Fruit fly (Drosophila melanogaster) whole organism, embryonic: ENCODE measurements around the gene CG5103.

Experiments
- Ada2b ChIP-seq: fragments of 200-800 bp; sonication (Bioruptor generic); IDR thresholded peaks from 2 replicates; pipeline ENCODE4 v1.3.6; 2022; ENCODE audit warnings: missing biosample characterization, missing genetic modification characterization
- Bdp1 ChIP-seq: fragments of 200-800 bp; sonication (Bioruptor generic); optimal IDR thresholded peaks from 3 replicates; lab custom pipeline; 2016; ENCODE audit warnings: missing biosample characterization, missing genetic modification characterization
- Blimp-1 ChIP-seq: fragments of 200-800 bp; sonication (Bioruptor generic); optimal IDR thresholded peaks from 3 replicates; lab custom pipeline; 2018; ENCODE audit warnings: missing biosample characterization, missing genetic modification characterization, mild to moderate bottlenecking, moderate library complexity, missing genetic modification reagents
- CG10431 ChIP-seq: fragments of 200-800 bp; sonication (Bioruptor generic); optimal IDR thresholded peaks from 3 replicates; lab custom pipeline; 2018; ENCODE audit warnings: missing biosample characterization, mild to moderate bottlenecking, missing genetic modification characterization
- CG11695 ChIP-seq: fragments of 200-800 bp; sonication (Bioruptor generic); IDR thresholded peaks from 3 replicates; pipeline ENCODE4 v1.3.6; 2022; ENCODE audit warnings: missing biosample characterization, missing genetic modification characterization
- CG13424 ChIP-seq: fragments of 200-800 bp; sonication (Bioruptor generic); optimal IDR thresholded peaks from 2 replicates; lab custom pipeline; 2019; ENCODE audit warnings: missing biosample characterization, mild to moderate bottlenecking, missing genetic modification characterization, moderate library complexity
- CG15479 ChIP-seq: fragments of 200-800 bp; sonication (Bioruptor generic); optimal IDR thresholded peaks from 3 replicates; lab custom pipeline; 2019; ENCODE audit warnings: missing biosample characterization, mild to moderate bottlenecking, missing genetic modification characterization, moderate library complexity
- CG15696 ChIP-seq: fragments of 200-800 bp; sonication (Bioruptor generic); optimal IDR thresholded peaks from 2 replicates; lab custom pipeline; 2019; ENCODE audit warnings: missing biosample characterization, mild to moderate bottlenecking, missing genetic modification characterization, moderate library complexity
- CG17361 ChIP-seq: fragments of 200-800 bp; sonication (Bioruptor generic); IDR thresholded peaks from 3 replicates; pipeline ENCODE4 v1.3.6; 2022; ENCODE audit warnings: missing biosample characterization, missing genetic modification characterization
- CG17385 ChIP-seq: fragments of 200-800 bp; sonication (Bioruptor generic); optimal IDR thresholded peaks from 3 replicates; lab custom pipeline; 2018; ENCODE audit warnings: missing biosample characterization, mild to moderate bottlenecking, missing genetic modification characterization
- CG18011 ChIP-seq: fragments of 200-800 bp; sonication (Bioruptor generic); optimal IDR thresholded peaks from 2 replicates; lab custom pipeline; 2017; ENCODE audit warnings: missing biosample characterization, missing genetic modification characterization, mild to moderate bottlenecking, moderate library complexity, missing genotype
- CG2129 ChIP-seq: fragments of 200-800 bp; sonication (Bioruptor generic); IDR thresholded peaks from 2 replicates; pipeline ENCODE4 v1.3.6; 2022; ENCODE audit warnings: missing biosample characterization, missing genetic modification characterization; ENCODE audit not compliant: partially characterized antibody
- CG3407 ChIP-seq: fragments of 200-800 bp; sonication (Bioruptor generic); optimal IDR thresholded peaks from 2 replicates; lab custom pipeline; 2018; ENCODE audit warnings: missing biosample characterization, mild to moderate bottlenecking, missing genetic modification characterization
- CG4424 ChIP-seq: fragments of 200-800 bp; sonication (Bioruptor generic); optimal IDR thresholded peaks from 3 replicates; lab custom pipeline; 2016; ENCODE audit warnings: missing biosample characterization, missing genetic modification characterization
- CG6683 ChIP-seq: fragments of 200-800 bp; sonication (Bioruptor generic); optimal IDR thresholded peaks from 2 replicates; lab custom pipeline; 2017; ENCODE audit warnings: missing biosample characterization, mild to moderate bottlenecking, missing genetic modification characterization, missing genetic modification reagents
- CG8281 ChIP-seq: fragments of 200-800 bp; sonication (Bioruptor generic); optimal IDR thresholded peaks from 2 replicates; lab custom pipeline; 2018; ENCODE audit warnings: missing biosample characterization, mild to moderate bottlenecking, missing genetic modification characterization, moderate library complexity
- CG8359 ChIP-seq: fragments of 200-800 bp; sonication (Bioruptor generic); optimal IDR thresholded peaks from 2 replicates; lab custom pipeline; 2017; ENCODE audit warnings: missing biosample characterization, mild to moderate bottlenecking, missing genetic modification characterization, borderline replicate concordance
- CG8388 ChIP-seq: fragments of 200-800 bp; sonication (Bioruptor generic); optimal IDR thresholded peaks from 2 replicates; lab custom pipeline; 2019; ENCODE audit warnings: missing biosample characterization, mild to moderate bottlenecking, missing genetic modification characterization, moderate library complexity
- CG9727 ChIP-seq: fragments of 200-800 bp; sonication (Bioruptor generic); optimal IDR thresholded peaks from 3 replicates; lab custom pipeline; 2017; ENCODE audit warnings: missing biosample characterization, mild to moderate bottlenecking, missing genetic modification characterization
- CkIIα-i1 ChIP-seq: fragments of 200-800 bp; sonication (Bioruptor generic); IDR thresholded peaks from 2 replicates; pipeline ENCODE4 v1.3.6; 2022; ENCODE audit warnings: missing biosample characterization, missing genetic modification characterization
- CoRest ChIP-seq: fragments of 200-800 bp; sonication (Bioruptor generic); optimal IDR thresholded peaks from 3 replicates; lab custom pipeline; 2018; ENCODE audit warnings: missing biosample characterization, mild to moderate bottlenecking, missing genetic modification characterization, moderate library complexity
- Dad ChIP-seq: fragments of 200-800 bp; sonication (Bioruptor generic); optimal IDR thresholded peaks from 3 replicates; lab custom pipeline; 2016; ENCODE audit warnings: missing biosample characterization, missing genetic modification characterization
- H15 ChIP-seq: fragments of 200-800 bp; sonication (Bioruptor generic); IDR thresholded peaks from 3 replicates; pipeline ENCODE4 v1.3.6; 2022; ENCODE audit warnings: missing biosample characterization, missing genetic modification characterization
- HLH3B ChIP-seq: fragments of 200-800 bp; sonication (Bioruptor generic); IDR thresholded peaks from 2 replicates; pipeline ENCODE4 v1.3.6; 2022; ENCODE audit warnings: missing biosample characterization, missing genetic modification characterization
- Hr3 ChIP-seq: fragments of 200-800 bp; sonication (Bioruptor generic); optimal IDR thresholded peaks from 3 replicates; lab custom pipeline; 2016; ENCODE audit warnings: missing biosample characterization, missing genetic modification characterization
- Hr51 ChIP-seq, 2 experiments: fragments of 200-800 bp; sonication (Bioruptor generic); optimal IDR thresholded peaks; 2 replicates in 1 of 2; 3 replicates in 1 of 2; lab custom pipeline; 2016 to 2018; ENCODE audit warnings: missing biosample characterization in 2 of 2, missing genetic modification characterization in 2 of 2, mild to moderate bottlenecking in 1 of 2, moderate library complexity in 1 of 2
- Oli ChIP-seq: fragments of 200-800 bp; sonication (Bioruptor generic); optimal IDR thresholded peaks from 2 replicates; lab custom pipeline; 2018; ENCODE audit warnings: missing biosample characterization, mild to moderate bottlenecking, missing genetic modification characterization, moderate library complexity
- Optix ChIP-seq: fragments of 200-800 bp; sonication (Bioruptor generic); IDR thresholded peaks from 3 replicates; pipeline ENCODE4 v1.3.6; 2022; ENCODE audit warnings: missing biosample characterization, missing genetic modification characterization
- Ptx1 ChIP-seq: fragments of 200-800 bp; sonication (Bioruptor generic); IDR thresholded peaks from 2 replicates; pipeline ENCODE4 v1.3.6; 2022; ENCODE audit warnings: missing biosample characterization, missing genetic modification characterization
- Ssrp ChIP-seq: fragments of 200-800 bp; sonication (Bioruptor generic); optimal IDR thresholded peaks from 2 replicates; lab custom pipeline; 2018; ENCODE audit warnings: missing biosample characterization, mild to moderate bottlenecking, missing genetic modification characterization, moderate library complexity
- Stat92E ChIP-seq, 3 experiments: fragments of >200 bp in 2 of 3; fragments of 200-800 bp in 1 of 3; sonication (Bioruptor generic) in 1 of 3; optimal IDR thresholded peaks; 2 replicates each; lab custom pipeline; 2017 to 2019; ENCODE audit warnings: missing biosample characterization in 3 of 3, missing genetic modification characterization in 3 of 3, mild to moderate bottlenecking in 1 of 3, moderate library complexity in 1 of 3
- Taf1 ChIP-seq: fragments of 200-800 bp; sonication (Bioruptor generic); IDR thresholded peaks from 2 replicates; pipeline ENCODE4 v1.3.6; 2022; ENCODE audit warnings: missing biosample characterization, missing genetic modification characterization
- az2 ChIP-seq: fragments of 200-800 bp; sonication (Bioruptor generic); optimal IDR thresholded peaks from 3 replicates; lab custom pipeline; 2016; ENCODE audit warnings: missing biosample characterization, missing genetic modification characterization
- croc ChIP-seq: fragments of 200-800 bp; sonication (Bioruptor generic); conservative IDR thresholded peaks from 3 replicates; pipeline ENCODE4 v1.3.6; 2022; ENCODE audit warnings: missing biosample characterization, missing genetic modification characterization
- dmrt11E ChIP-seq: fragments of 200-800 bp; sonication (Bioruptor generic); optimal IDR thresholded peaks from 3 replicates; lab custom pipeline; 2018; ENCODE audit warnings: missing biosample characterization, mild to moderate bottlenecking, missing genetic modification characterization, moderate library complexity
- dmrt99B ChIP-seq: fragments of 200-800 bp; sonication (Bioruptor generic); optimal IDR thresholded peaks from 2 replicates; lab custom pipeline; 2018; ENCODE audit warnings: missing biosample characterization, mild to moderate bottlenecking, missing genetic modification characterization, moderate library complexity
- ems ChIP-seq: fragments of 200-800 bp; sonication (Bioruptor generic); optimal IDR thresholded peaks from 3 replicates; lab custom pipeline; 2016; ENCODE audit warnings: missing biosample characterization, missing genetic modification characterization
- en ChIP-seq: fragments of 200-800 bp; sonication (Bioruptor generic); optimal IDR thresholded peaks from 2 replicates; lab custom pipeline; 2016; ENCODE audit warnings: missing biosample characterization, missing genetic modification characterization
- gem ChIP-seq: fragments of 200-800 bp; sonication (Bioruptor generic); optimal IDR thresholded peaks from 2 replicates; lab custom pipeline; 2019; ENCODE audit warnings: missing biosample characterization, mild to moderate bottlenecking, missing genetic modification characterization, moderate library complexity
- grau ChIP-seq: fragments of 200-800 bp; optimal IDR thresholded peaks from 3 replicates; lab custom pipeline; 2019; ENCODE audit warnings: missing biosample characterization, mild to moderate bottlenecking, missing genetic modification characterization, moderate library complexity
- gsb-n ChIP-seq: fragments of 200-800 bp; sonication (Bioruptor generic); optimal IDR thresholded peaks from 3 replicates; lab custom pipeline; 2018; ENCODE audit warnings: missing biosample characterization, mild to moderate bottlenecking, missing genetic modification characterization
- nerfin-1 ChIP-seq: fragments of 200-800 bp; sonication (Bioruptor generic); optimal IDR thresholded peaks from 3 replicates; lab custom pipeline; 2019; ENCODE audit warnings: missing biosample characterization, mild to moderate bottlenecking, missing genetic modification characterization, moderate library complexity
- oc ChIP-seq: fragments of 200-800 bp; sonication (Bioruptor generic); optimal IDR thresholded peaks from 2 replicates; lab custom pipeline; 2018; ENCODE audit warnings: missing biosample characterization, mild to moderate bottlenecking, missing genetic modification characterization, moderate library complexity
- phol ChIP-seq: fragments of 200-800 bp; sonication (Bioruptor generic); optimal IDR thresholded peaks from 3 replicates; lab custom pipeline; 2018; ENCODE audit warnings: missing biosample characterization, mild to moderate bottlenecking, missing genetic modification characterization, moderate library complexity
- pros ChIP-seq: fragments of 200-800 bp; sonication (Bioruptor generic); optimal IDR thresholded peaks from 3 replicates; lab custom pipeline; 2019; ENCODE audit warnings: missing biosample characterization, mild to moderate bottlenecking, missing genetic modification characterization, moderate library complexity
- pum ChIP-seq: fragments of 200-800 bp; sonication (Bioruptor generic); optimal IDR thresholded peaks from 2 replicates; lab custom pipeline; 2016; ENCODE audit warnings: missing biosample characterization, missing genetic modification characterization
- seq ChIP-seq: fragments of 200-800 bp; sonication (Bioruptor generic); IDR thresholded peaks from 2 replicates; pipeline ENCODE4 v1.3.6; 2022; ENCODE audit warnings: missing biosample characterization, missing genetic modification characterization
- tll ChIP-seq, 2 experiments: fragments of 200-800 bp in 1 of 2; fragments of >200 bp in 1 of 2; sonication (Bioruptor generic) in 1 of 2; optimal IDR thresholded peaks; 2 replicates each; lab custom pipeline; 2017 to 2019; ENCODE audit warnings: missing biosample characterization in 2 of 2, missing genetic modification characterization in 2 of 2, mild to moderate bottlenecking in 1 of 2, moderate library complexity in 1 of 2

CG5103 gene

dm6 chr3L:18289993-18290727 is 3.9 kb downstream of the CG5103 start (continued):
- TF ChIP-seq phol (tag; lab: Kevin White, UChicago) (peak; percentile 51), gsb-n (peak; percentile 49), CG13424 (tag; lab: Kevin White, UChicago) (peak; percentile 21), en (GFP tag; lab: Kevin White, UChicago) (no peak), Ptx1 (GFP tag; lab: Robert Waterston, UW) (peak; percentile 6; the same call in 1 of the 2 replicates), CG8388 (peak; percentile 65), az2 (peak; percentile 37), Ada2b (no peak), Ssrp (tag; lab: Kevin White, UChicago) (peak; percentile 42), Oli (tag; lab: Kevin White, UChicago) (peak; percentile 30), ems (GFP tag; lab: Kevin White, UChicago) (no peak), seq (GFP tag; lab: Robert Waterston, UW) (no peak), CG8281 (no peak), CG17385 (GFP tag; lab: Kevin White, UChicago) (peak; percentile 5), CG2129 (GFP tag; lab: Robert Waterston, UW) (no peak), CG9727 (GFP tag; lab: Kevin White, UChicago) (peak; percentile 54), Blimp-1 (GFP tag; lab: Kevin White, UChicago) (peak; percentile 58), dmrt99B (tag; lab: Kevin White, UChicago) (peak; percentile 42), CG11695 (GFP tag; lab: Robert Waterston, UW) (0 out of 3 replicates have a peak, but pooled peaks have one; percentile 13), CkIIα-i1 (GFP tag; lab: Robert Waterston, UW) (no peak), tll (GFP tag; optimal IDR thresholded peaks at IDR 0.05; lab: Kevin White, UChicago) (no peak), gem (tag; lab: Kevin White, UChicago) (peak; percentile 74), dmrt11E (tag; lab: Kevin White, UChicago) (peak; percentile 82), Bdp1 (GFP tag; lab: Kevin White, UChicago) (no peak), Optix (GFP tag; lab: Robert Waterston, UW) (no peak), croc (GFP tag; lab: Robert Waterston, UW) (no peak), CG6683 (no peak), CoRest (peak; percentile 18), HLH3B (peak; percentile 54; the same call in 1 of the 2 replicates), CG15696 (tag; lab: Kevin White, UChicago) (peak; percentile 44), Dad (GFP tag; lab: Kevin White, UChicago) (no peak), CG15479 (GFP tag; lab: Kevin White, UChicago) (no peak), CG17361 (GFP tag; lab: Robert Waterston, UW) (peak; percentile 59; the same call in 2 of the 3 replicates), CG18011 (no peak), nerfin-1 (tag; lab: Kevin White, UChicago) (peak; percentile 95), H15 (GFP tag; lab: Robert Waterston, UW) (no peak), pum (no peak), Stat92E (GFP tag; optimal IDR thresholded peaks at IDR 0.05; lab: Kevin White, UChicago) (no peak), CG3407 (GFP tag; lab: Kevin White, UChicago) (peak; percentile 30), oc (tag; lab: Kevin White, UChicago) (peak; percentile 1), Taf1 (GFP tag; lab: Robert Waterston, UW) (no peak), grau (tag; lab: Kevin White, UChicago) (peak; percentile 33), Hr3 (peak; percentile 19), Hr51 (GFP tag; optimal IDR thresholded peaks at IDR 0.05; lab: Kevin White, UChicago) (peak in 1 of 2 experiments; percentile 39), CG10431 (no peak), CG4424 (GFP tag; lab: Kevin White, UChicago) (peak; percentile 26), pros (GFP tag; lab: Kevin White, UChicago) (peak; percentile 67), CG8359 (no peak)
